Fruit fly (Drosophila melanogaster): ENCODE results near the gene CG33965.

The CG33965 gene

dm6 chr3L:1218596-1218995 is 14.1 kb upstream of the CG33965 start, which contains the start of gene LysP:
TSS of gene LysP (minus strand) at chr3L:1218696.
- TF ChIP-seq achi (GFP tag; optimal IDR thresholded peaks at IDR 0.05) (no peak), svp (GFP tag) (peak; percentile 32)

dm6 chr3L:1227303-1227797 is 5.3 kb upstream of the CG33965 start, which contains the start of gene LysS:
TSS of gene LysS (plus strand) at chr3L:1227747.
- TF ChIP-seq Eip93F (GFP tag; optimal IDR thresholded peaks at IDR 0.05) (no peak), CG8632 (GFP tag; optimal IDR thresholded peaks at IDR 0.05) (no peak), Blimp-1 (GFP tag; optimal IDR thresholded peaks at IDR 0.05) (no peak), CG11902 (GFP tag; optimal IDR thresholded peaks at IDR 0.05) (no peak), CG3032 (tag; optimal IDR thresholded peaks at IDR 0.05) (no peak), CG8119 (GFP tag; IDR thresholded peaks at IDR 0.05) (no peak), CG8319 (GFP tag; optimal IDR thresholded peaks at IDR 0.05) (no peak), dac (GFP tag; optimal IDR thresholded peaks at IDR 0.05) (no peak), CG1621 (tag; optimal IDR thresholded peaks at IDR 0.05) (no peak), CG10631 (GFP tag; optimal IDR thresholded peaks at IDR 0.05) (no peak), dsx (GFP tag; optimal IDR thresholded peaks at IDR 0.05; ENCODE audit: poor library complexity, severe bottlenecking) (no peak), CG10669 (GFP tag; optimal IDR thresholded peaks at IDR 0.05) (no peak), eg (GFP tag; IDR thresholded peaks at IDR 0.05) (no peak), lz (GFP tag; optimal IDR thresholded peaks at IDR 0.05) (no peak), ss (GFP tag; optimal IDR thresholded peaks at IDR 0.05) (no peak), svp (GFP tag) (no peak), Met (GFP tag; optimal IDR thresholded peaks at IDR 0.05) (no peak), salr (GFP tag; optimal IDR thresholded peaks at IDR 0.05) (no peak), Sox102F (GFP tag; optimal IDR thresholded peaks at IDR 0.05) (no peak), CG6792 (GFP tag; optimal IDR thresholded peaks at IDR 0.05) (no peak)

DNA sequence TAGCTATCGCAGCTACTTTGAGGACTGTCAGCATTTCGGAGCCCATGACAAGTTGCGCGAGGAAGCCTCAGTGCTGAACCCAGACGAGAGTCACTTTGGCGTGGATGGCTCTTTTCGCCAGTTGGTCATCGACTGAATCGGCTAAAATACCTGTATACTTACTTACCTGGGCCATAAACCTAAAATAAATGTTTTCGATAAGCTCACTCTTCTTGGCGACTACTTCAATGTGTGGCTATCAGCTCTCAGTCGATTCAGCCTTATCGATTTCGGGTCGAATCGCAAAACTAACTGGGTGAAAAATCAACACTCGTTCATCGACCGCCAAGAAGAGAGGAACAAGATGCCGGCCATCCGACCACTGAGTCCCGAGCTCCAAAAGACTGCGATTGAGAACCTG is 1.1 kb downstream of the CG33965 start, which contains the start of gene CG33966:
TSS of gene CG33966 (plus strand) at position 301 of the 400 bp plus-strand sequence.
- TF ChIP-seq topi (GFP tag; optimal IDR thresholded peaks at IDR 0.05), result no peak
- TF ChIP-seq Eip93F (GFP tag; optimal IDR thresholded peaks at IDR 0.05), result no peak
- no peak for TF ChIP-seq Blimp-1 (GFP tag; optimal IDR thresholded peaks at IDR 0.05)
- no peak for TF ChIP-seq CG10631 (GFP tag; optimal IDR thresholded peaks at IDR 0.05)
- no peak for TF ChIP-seq salr (GFP tag; optimal IDR thresholded peaks at IDR 0.05)
- no peak for TF ChIP-seq CG6163 (GFP tag; IDR thresholded peaks at IDR 0.05)
- no peak for TF ChIP-seq Gug (GFP tag; IDR thresholded peaks at IDR 0.05)
- TF ChIP-seq Ets96B (tag; optimal IDR thresholded peaks at IDR 0.05), result no peak
- TF ChIP-seq Sox15 (GFP tag; optimal IDR thresholded peaks at IDR 0.05), result no peak

DNA sequence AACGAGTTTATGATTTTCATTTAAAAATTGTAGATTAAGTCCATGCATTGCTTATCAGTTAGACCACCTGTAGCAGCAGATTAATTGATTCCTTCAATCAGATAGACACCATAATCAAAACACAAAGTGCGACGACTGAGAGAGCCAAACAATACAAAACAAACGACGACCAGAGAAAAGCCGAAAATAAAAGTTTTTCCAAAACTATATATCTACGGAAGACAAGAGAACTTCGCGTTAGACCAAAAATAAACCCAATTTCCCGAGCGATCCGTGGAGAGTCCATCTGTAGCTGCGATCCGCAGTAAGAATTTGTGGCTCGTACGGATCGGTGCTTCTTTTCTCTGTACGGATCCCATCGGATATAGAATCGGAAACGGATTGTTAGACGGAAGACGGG is 2.7 kb downstream of the CG33965 start, which contains the start of gene galene:
TSS of gene galene (plus strand) at position 301 of the 400 bp plus-strand sequence.
- TF ChIP-seq Hr38 (GFP tag; optimal IDR thresholded peaks at IDR 0.05), result no peak
- TF ChIP-seq CG11762 (GFP tag; optimal IDR thresholded peaks at IDR 0.05; ENCODE audit: insufficient read depth), result no peak
- no peak for TF ChIP-seq CG16779 (tag; optimal IDR thresholded peaks at IDR 0.05)
- TF ChIP-seq CG7368 (GFP tag; optimal IDR thresholded peaks at IDR 0.05), result no peak
- TF ChIP-seq CG3032 (tag; optimal IDR thresholded peaks at IDR 0.05), result no peak
- TF ChIP-seq CG34406 (GFP tag; optimal IDR thresholded peaks at IDR 0.05), result no peak
- no peak for TF ChIP-seq CG6276 (GFP tag; optimal IDR thresholded peaks at IDR 0.05)
- no peak for TF ChIP-seq dac (GFP tag; optimal IDR thresholded peaks at IDR 0.05)
- no peak for TF ChIP-seq CG1621 (tag; optimal IDR thresholded peaks at IDR 0.05)
- no peak for TF ChIP-seq eg (GFP tag; IDR thresholded peaks at IDR 0.05)
- TF ChIP-seq CG15336 (GFP tag; IDR thresholded peaks at IDR 0.05), result no peak
- no peak for TF ChIP-seq fd85E (GFP tag; optimal IDR thresholded peaks at IDR 0.05)
- no peak for TF ChIP-seq ss (GFP tag; optimal IDR thresholded peaks at IDR 0.05)
- no peak for TF ChIP-seq vri (GFP tag; optimal IDR thresholded peaks at IDR 0.05)
- TF ChIP-seq dsx (GFP tag; optimal IDR thresholded peaks at IDR 0.05; ENCODE audit: poor library complexity, severe bottlenecking), result no peak
- TF ChIP-seq CG8319 (GFP tag; optimal IDR thresholded peaks at IDR 0.05), result no peak
- no peak for TF ChIP-seq CG4318 (GFP tag; optimal IDR thresholded peaks at IDR 0.05)
- no peak for TF ChIP-seq CG11902 (GFP tag; optimal IDR thresholded peaks at IDR 0.05)

All from whole organism, prepupa.